Fruit fly (Drosophila melanogaster) whole organism, embryonic: ENCODE results near the gene CG14277.

Experiments
- Abd-B ChIP-seq: fragments of 200-800 bp; sonication (Bioruptor generic); optimal IDR thresholded peaks from 2 replicates; lab custom pipeline; 2018; ENCODE audit warnings: missing biosample characterization, mild to moderate bottlenecking, missing genetic modification characterization, moderate library complexity
- Antp ChIP-seq: fragments of 200-800 bp; sonication (Bioruptor generic); optimal IDR thresholded peaks from 3 replicates; lab custom pipeline; 2016; ENCODE audit warnings: missing biosample characterization, missing genetic modification characterization
- B-H2 ChIP-seq: fragments of 200-800 bp; sonication (Bioruptor generic); optimal IDR thresholded peaks from 2 replicates; lab custom pipeline; 2018; ENCODE audit warnings: missing biosample characterization, mild to moderate bottlenecking, missing genetic modification characterization
- Bteb2 ChIP-seq: fragments of 200-800 bp; sonication (Bioruptor generic); optimal IDR thresholded peaks from 2 replicates; lab custom pipeline; 2016; ENCODE audit warnings: missing biosample characterization, missing genetic modification characterization
- CG1024 ChIP-seq: fragments of 200-800 bp; sonication (Bioruptor generic); IDR thresholded peaks from 2 replicates; pipeline ENCODE4 v1.3.6; 2022; ENCODE audit warnings: missing biosample characterization, missing genetic modification characterization
- CG10267 ChIP-seq: fragments of 200-800 bp; sonication (Bioruptor generic); optimal IDR thresholded peaks from 2 replicates; lab custom pipeline; 2018; ENCODE audit warnings: missing biosample characterization, mild to moderate bottlenecking, missing genetic modification characterization, moderate library complexity
- CG10543 ChIP-seq: fragments of 200-800 bp; sonication (Bioruptor generic); optimal IDR thresholded peaks from 3 replicates; lab custom pipeline; 2017; ENCODE audit warnings: missing biosample characterization, mild to moderate bottlenecking, missing genetic modification characterization, moderate library complexity
- CG10979 ChIP-seq: fragments of 200-800 bp; sonication (Bioruptor generic); optimal IDR thresholded peaks from 2 replicates; lab custom pipeline; 2018; ENCODE audit warnings: missing biosample characterization, mild to moderate bottlenecking, missing genetic modification characterization, moderate library complexity
- CG13624 ChIP-seq: fragments of 200-800 bp; sonication (Bioruptor generic); optimal IDR thresholded peaks from 2 replicates; lab custom pipeline; 2016; ENCODE audit warnings: missing biosample characterization, missing genetic modification characterization
- CG13775 ChIP-seq: fragments of 200-800 bp; sonication (Bioruptor generic); optimal IDR thresholded peaks from 3 replicates; lab custom pipeline; 2017; ENCODE audit warnings: missing biosample characterization, mild to moderate bottlenecking, missing genetic modification characterization
- CG14860 ChIP-seq: fragments of 200-800 bp; sonication (Bioruptor generic); IDR thresholded peaks from 3 replicates; pipeline ENCODE4 v1.3.6; 2022; ENCODE audit warnings: missing biosample characterization, missing genetic modification characterization; ENCODE audit not compliant: partially characterized antibody
- CG1529 ChIP-seq: fragments of 200-800 bp; sonication (Bioruptor generic); optimal IDR thresholded peaks from 3 replicates; lab custom pipeline; 2018; ENCODE audit warnings: missing biosample characterization, missing genetic modification characterization
- CG17186 ChIP-seq: fragments of 200-800 bp; sonication (Bioruptor generic); optimal IDR thresholded peaks from 3 replicates; lab custom pipeline; 2017; ENCODE audit warnings: missing biosample characterization, missing genetic modification reagents, missing genetic modification characterization
- CG17361 ChIP-seq: fragments of 200-800 bp; sonication (Bioruptor generic); IDR thresholded peaks from 3 replicates; pipeline ENCODE4 v1.3.6; 2022; ENCODE audit warnings: missing biosample characterization, missing genetic modification characterization
- CG17829 ChIP-seq: fragments of 200-800 bp; optimal IDR thresholded peaks from 2 replicates; lab custom pipeline; 2019; ENCODE audit warnings: missing biosample characterization, mild to moderate bottlenecking, missing genetic modification characterization, moderate library complexity
- CG17912 ChIP-seq: fragments of 200-800 bp; sonication (Bioruptor generic); optimal IDR thresholded peaks from 2 replicates; lab custom pipeline; 2018; ENCODE audit warnings: missing biosample characterization, mild to moderate bottlenecking, missing genetic modification characterization
- CG18764 ChIP-seq: fragments of 200-800 bp; sonication (Bioruptor generic); optimal IDR thresholded peaks from 3 replicates; lab custom pipeline; 2016; ENCODE audit warnings: missing biosample characterization, missing genetic modification characterization
- CG30403 ChIP-seq: fragments of 200-800 bp; sonication (Bioruptor generic); optimal IDR thresholded peaks from 3 replicates; lab custom pipeline; 2016; ENCODE audit warnings: missing biosample characterization, missing genetic modification characterization
- CG3065 ChIP-seq: fragments of 200-800 bp; sonication (Bioruptor generic); optimal IDR thresholded peaks from 2 replicates; lab custom pipeline; 2016; ENCODE audit warnings: missing biosample characterization, missing genetic modification characterization
- CG31441 ChIP-seq: fragments of 200-800 bp; sonication (Bioruptor generic); IDR thresholded peaks from 2 replicates; pipeline ENCODE4 v1.3.6; 2022; ENCODE audit warnings: missing biosample characterization, missing genetic modification characterization
- CG32532 ChIP-seq: fragments of 200-800 bp; sonication (Bioruptor generic); IDR thresholded peaks from 2 replicates; pipeline ENCODE4 v1.3.6; 2022; ENCODE audit warnings: missing biosample characterization, missing genetic modification characterization
- CG3281 ChIP-seq: fragments of 200-800 bp; sonication (Bioruptor generic); optimal IDR thresholded peaks from 3 replicates; lab custom pipeline; 2017; ENCODE audit warnings: missing biosample characterization, mild to moderate bottlenecking, missing genetic modification characterization
- CG34224 ChIP-seq: fragments of 200-800 bp; sonication (Bioruptor generic); IDR thresholded peaks from 3 replicates; pipeline ENCODE4 v1.3.6; 2022; ENCODE audit warnings: missing biosample characterization, missing genetic modification characterization; ENCODE audit not compliant: partially characterized antibody
- CG3847 ChIP-seq: fragments of 200-800 bp; sonication (Bioruptor generic); IDR thresholded peaks from 2 replicates; pipeline ENCODE4 v1.3.6; 2022; ENCODE audit warnings: missing biosample characterization, missing genetic modification characterization
- CG4404 ChIP-seq: fragments of 200-800 bp; sonication (Bioruptor generic); IDR thresholded peaks from 2 replicates; pipeline ENCODE4 v1.3.6; 2022; ENCODE audit warnings: missing biosample characterization, missing genetic modification characterization
- CG5953 ChIP-seq: fragments of 200-800 bp; sonication (Bioruptor generic); IDR thresholded peaks from 2 replicates; pipeline ENCODE4 v1.3.6; 2022; ENCODE audit warnings: missing biosample characterization, missing genetic modification characterization
- CG8089 ChIP-seq: fragments of 200-800 bp; sonication (Bioruptor generic); optimal IDR thresholded peaks from 3 replicates; lab custom pipeline; 2016; ENCODE audit warnings: missing biosample characterization, missing genetic modification characterization
- HLH3B ChIP-seq: fragments of 200-800 bp; sonication (Bioruptor generic); IDR thresholded peaks from 2 replicates; pipeline ENCODE4 v1.3.6; 2022; ENCODE audit warnings: missing biosample characterization, missing genetic modification characterization
- HLHmδ ChIP-seq: fragments of 200-800 bp; sonication (Bioruptor generic); optimal IDR thresholded peaks from 2 replicates; lab custom pipeline; 2018; ENCODE audit warnings: missing biosample characterization, mild to moderate bottlenecking, missing genetic modification characterization, moderate library complexity
- Hr39 ChIP-seq: fragments of >200 bp; optimal IDR thresholded peaks from 2 replicates; lab custom pipeline; 2017
- Hr78 ChIP-seq, 2 experiments: fragments of 200-800 bp in 1 of 2; fragments of >200 bp in 1 of 2; sonication (Bioruptor generic) in 1 of 2; optimal IDR thresholded peaks; 2 replicates each; lab custom pipeline; 2017 to 2019; ENCODE audit warnings: missing biosample characterization in 2 of 2, missing genetic modification characterization in 2 of 2, mild to moderate bottlenecking in 1 of 2, moderate library complexity in 1 of 2
- Jarid2 ChIP-seq: fragments of 200-800 bp; sonication (Bioruptor generic); optimal IDR thresholded peaks from 3 replicates; lab custom pipeline; 2017; ENCODE audit warnings: mild to moderate bottlenecking, missing biosample characterization, missing genetic modification reagents, missing genetic modification characterization
- Poxn ChIP-seq: fragments of 200-800 bp; sonication (Bioruptor generic); IDR thresholded peaks from 2 replicates; pipeline ENCODE4 v1.3.6; 2022; ENCODE audit warnings: missing biosample characterization, missing genetic modification characterization
- Rx ChIP-seq: fragments of 200-800 bp; sonication (Bioruptor generic); IDR thresholded peaks from 2 replicates; pipeline ENCODE4 v1.3.6; 2022; ENCODE audit warnings: missing biosample characterization, missing genetic modification characterization
- Side ChIP-seq: fragments of 200-800 bp; sonication (Bioruptor generic); optimal IDR thresholded peaks from 2 replicates; lab custom pipeline; 2016; ENCODE audit warnings: missing biosample characterization, missing genetic modification characterization
- Ssrp ChIP-seq: fragments of 200-800 bp; sonication (Bioruptor generic); optimal IDR thresholded peaks from 2 replicates; lab custom pipeline; 2018; ENCODE audit warnings: missing biosample characterization, mild to moderate bottlenecking, missing genetic modification characterization, moderate library complexity
- Taf1 ChIP-seq: fragments of 200-800 bp; sonication (Bioruptor generic); IDR thresholded peaks from 2 replicates; pipeline ENCODE4 v1.3.6; 2022; ENCODE audit warnings: missing biosample characterization, missing genetic modification characterization
- bcd ChIP-seq: fragments of 200-800 bp; sonication (Bioruptor generic); optimal IDR thresholded peaks from 2 replicates; lab custom pipeline; 2017; ENCODE audit warnings: missing biosample characterization, mild to moderate bottlenecking, missing genetic modification characterization
- cg ChIP-seq: fragments of 200-800 bp; sonication (Bioruptor generic); optimal IDR thresholded peaks from 3 replicates; lab custom pipeline; 2019; ENCODE audit warnings: missing biosample characterization, mild to moderate bottlenecking, missing genetic modification characterization, moderate library complexity
- dimm ChIP-seq: fragments of 200-800 bp; sonication (Bioruptor generic); IDR thresholded peaks from 2 replicates; pipeline ENCODE4 v1.3.6; 2022; ENCODE audit warnings: missing biosample characterization, missing genetic modification characterization
- fd3F ChIP-seq: fragments of 200-800 bp; sonication (Bioruptor generic); optimal IDR thresholded peaks from 2 replicates; lab custom pipeline; 2018; ENCODE audit warnings: missing biosample characterization, mild to moderate bottlenecking, missing genetic modification characterization, moderate library complexity
- gfzf ChIP-seq: fragments of 200-800 bp; sonication (Bioruptor generic); optimal IDR thresholded peaks from 2 replicates; lab custom pipeline; 2016; ENCODE audit warnings: missing biosample characterization, mild to moderate bottlenecking, missing genetic modification characterization, moderate library complexity
- gsb ChIP-seq: fragments of 200-800 bp; sonication (Bioruptor generic); IDR thresholded peaks from 2 replicates; pipeline ENCODE4 v1.3.6; 2022; ENCODE audit warnings: missing biosample characterization, missing genetic modification characterization
- lilli ChIP-seq: fragments of 200-800 bp; sonication (Bioruptor generic); optimal IDR thresholded peaks from 3 replicates; lab custom pipeline; 2016; ENCODE audit warnings: missing biosample characterization, missing genetic modification characterization
- luna ChIP-seq: fragments of 200-800 bp; sonication (Bioruptor generic); optimal IDR thresholded peaks from 2 replicates; lab custom pipeline; 2016; ENCODE audit warnings: missing biosample characterization, missing genetic modification characterization
- oc ChIP-seq: fragments of 200-800 bp; sonication (Bioruptor generic); optimal IDR thresholded peaks from 2 replicates; lab custom pipeline; 2018; ENCODE audit warnings: missing biosample characterization, mild to moderate bottlenecking, missing genetic modification characterization, moderate library complexity
- pnt ChIP-seq: fragments of 200-800 bp; sonication (Bioruptor generic); optimal IDR thresholded peaks from 3 replicates; lab custom pipeline; 2016; ENCODE audit warnings: missing biosample characterization, missing genetic modification characterization
- schlank ChIP-seq: fragments of 200-800 bp; sonication (Bioruptor generic); optimal IDR thresholded peaks from 2 replicates; lab custom pipeline; 2018; ENCODE audit warnings: missing biosample characterization, mild to moderate bottlenecking, missing genetic modification characterization
- sens-2 ChIP-seq: fragments of 200-800 bp; sonication (Bioruptor generic); IDR thresholded peaks from 2 replicates; pipeline ENCODE4 v1.3.6; 2022; ENCODE audit warnings: missing biosample characterization, missing genetic modification characterization
- tx ChIP-seq: fragments of 200-800 bp; sonication (Bioruptor generic); optimal IDR thresholded peaks from 2 replicates; lab custom pipeline; 2016; ENCODE audit warnings: missing biosample characterization, missing genetic modification characterization

Gene CG14277

DNA sequence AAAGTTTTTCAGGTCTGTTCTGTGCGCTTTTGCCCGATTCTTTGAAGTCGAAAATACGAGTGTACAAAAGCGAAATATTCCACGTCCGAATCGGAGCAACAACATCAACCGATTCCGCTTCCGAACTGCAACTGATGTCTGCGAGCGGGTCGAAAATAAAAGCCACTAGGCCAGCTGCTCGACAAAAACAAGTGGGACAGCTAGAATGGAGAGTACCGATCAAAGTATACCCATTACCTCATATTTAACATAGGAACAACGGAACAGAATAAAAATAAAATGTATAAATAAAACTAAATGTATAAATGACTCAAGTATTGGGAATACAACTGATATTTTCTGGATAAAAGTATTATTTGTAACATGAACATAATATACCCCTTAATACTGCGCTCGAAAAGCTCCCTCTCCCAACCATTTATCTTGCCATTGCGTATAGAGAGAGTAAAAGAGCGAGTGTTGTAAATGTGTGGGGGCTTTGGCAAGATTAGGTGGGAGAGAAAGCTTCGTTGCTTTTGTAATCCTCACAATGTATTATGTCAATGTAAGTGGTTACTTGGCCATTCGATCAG lies 37.2 kb upstream of the CG14277 start, which contains the start of gene SLC5A11 (continued):
- TF ChIP-seq CG30403 (GFP tag; lab: Kevin White, UChicago) (peak; percentile 97), dimm (GFP tag; lab: Robert Waterston, UW) (peak; percentile 95), gfzf (GFP tag; lab: Kevin White, UChicago) (peak; percentile 31), CG3281 (peak; percentile 96), CG10543 (GFP tag; lab: Kevin White, UChicago) (peak; percentile 95), CG18764 (GFP tag; lab: Kevin White, UChicago) (peak; percentile 88), sens-2 (peak; percentile 95), CG17829 (peak; percentile 97), fd3F (peak; percentile 71), CG8089 (peak; percentile 31), CG1024 (GFP tag; lab: Robert Waterston, UW) (peak; percentile 94), CG4404 (GFP tag; lab: Robert Waterston, UW) (peak; percentile 85), CG17361 (GFP tag; lab: Robert Waterston, UW) (peak; percentile 95), lilli (GFP tag; lab: Kevin White, UChicago) (peak; percentile 99), Rx (peak; percentile 85), CG31441 (peak; percentile 94; the same call in 1 of the 2 replicates), schlank (tag; lab: Kevin White, UChicago) (peak; percentile 70), CG3065 (GFP tag; lab: Kevin White, UChicago) (peak; percentile 94), CG34224 (no peak), Side (peak; percentile 58), CG10979 (peak; percentile 99), Antp (GFP tag; lab: Kevin White, UChicago) (peak; percentile 64), bcd (GFP tag; lab: Kevin White, UChicago) (peak; percentile 99), CG13775 (GFP tag; lab: Kevin White, UChicago) (peak; percentile 88), luna (GFP tag; lab: Kevin White, UChicago) (peak; percentile 14), oc (tag; lab: Kevin White, UChicago) (peak; percentile 83), CG17186 (peak; percentile 75), Abd-B (peak; percentile 99), CG10267 (tag; lab: Kevin White, UChicago) (peak; percentile 97), Bteb2 (GFP tag; lab: Kevin White, UChicago) (peak; percentile 41), CG14860 (0 out of 3 replicates have a peak, but pooled peaks have one; percentile 12), Jarid2 (GFP tag; lab: Kevin White, UChicago) (peak; percentile 85), HLHmδ (no peak), CG1529 (GFP tag; lab: Kevin White, UChicago) (peak; percentile 94), pnt (peak; percentile 78), tx (peak; percentile 79), Hr39 (lab: Kevin White, UChicago) (no peak), HLH3B (peak; percentile 99), gsb (GFP tag; lab: Robert Waterston, UW) (peak; percentile 96), CG3847 (GFP tag; lab: Robert Waterston, UW) (peak; percentile 100), cg (GFP tag; lab: Kevin White, UChicago) (peak; percentile 68), CG13624 (GFP tag; lab: Kevin White, UChicago) (peak; percentile 99), Hr78 (GFP tag; optimal IDR thresholded peaks at IDR 0.05; lab: Kevin White, UChicago) (peak in 1 of 2 experiments; percentile 86), Taf1 (GFP tag; lab: Robert Waterston, UW) (peak; percentile 99), B-H2 (GFP tag; lab: Kevin White, UChicago) (peak; percentile 88), CG5953 (peak; percentile 93), Ssrp (tag; lab: Kevin White, UChicago) (peak; percentile 99), CG17912 (GFP tag; lab: Kevin White, UChicago) (peak; percentile 59), Poxn (GFP tag; lab: Robert Waterston, UW) (peak; percentile 32; the same call in 1 of the 2 replicates), CG32532 (peak; percentile 98)
